Worm (Caenorhabditis elegans): Measurements from ENCODE around the gene dhs-22.

ce11 chrV:14393504-14393903, 27.7 kb downstream of the dhs-22 start, which contains the start of gene C15H11.1:
- TF ChIP-seq ceh-40 (GFP tag; IDR thresholded peaks at IDR 0.05) (no peak), lag-1 (GFP tag; IDR thresholded peaks at IDR 0.05) (no peak), F37B4.10 (GFP tag; IDR thresholded peaks at IDR 0.05) (no peak), hmg-20 (GFP tag; IDR thresholded peaks at IDR 0.05) (no peak), nfyb-1 (GFP tag; IDR thresholded peaks at IDR 0.05) (no peak), cebp-2 (GFP tag; IDR thresholded peaks at IDR 0.05) (no peak)
